Worm (Caenorhabditis elegans) whole organism, early embryonic: ENCODE data around the gene W03A5.6.

Source experiments
- B0310.2 ChIP-seq: sonication (generic microtip); optimal IDR thresholded peaks from 2 replicates; lab custom pipeline; 2016; ENCODE audit warnings: mild to moderate bottlenecking, missing genetic modification characterization, missing compliant biosample characterization
- F13C5.2 ChIP-seq: sonication (generic microtip); optimal IDR thresholded peaks from 2 replicates; lab custom pipeline; 2017; ENCODE audit warnings: mild to moderate bottlenecking, missing genetic modification characterization, inconsistent platforms, missing compliant biosample characterization
- aly-1 ChIP-seq: sonication (generic microtip); optimal IDR thresholded peaks from 2 replicates; lab custom pipeline; 2016; ENCODE audit warnings: missing genetic modification characterization, missing compliant biosample characterization
- ama-1 ChIP-seq: fragments of 150-350 bp; optimal IDR thresholded peaks from 2 replicates; lab custom pipeline; 2014
- ceh-13 ChIP-seq: fragments of 200-800 bp; sonication (Bioruptor generic); optimal IDR thresholded peaks from 2 replicates; lab custom pipeline; 2018; ENCODE audit warnings: mild to moderate bottlenecking, missing genetic modification characterization, missing compliant biosample characterization
- ceh-36 ChIP-seq: sonication (generic microtip); optimal IDR thresholded peaks from 2 replicates; lab custom pipeline; 2016; ENCODE audit warnings: missing genetic modification characterization, inconsistent platforms, missing compliant biosample characterization
- flt-1 ChIP-seq: fragments of 200-800 bp; sonication (Bioruptor generic); IDR thresholded peaks from 2 replicates; pipeline ENCODE4 v1.3.6; 2022; ENCODE audit warnings: missing genetic modification characterization, missing compliant biosample characterization
- hmbx-1 ChIP-seq: sonication (generic microtip); optimal IDR thresholded peaks from 2 replicates; lab custom pipeline; 2016; ENCODE audit warnings: mild to moderate bottlenecking, missing genetic modification characterization, missing compliant biosample characterization
- pes-1 ChIP-seq: fragments of 200-800 bp; sonication (Bioruptor generic); IDR thresholded peaks from 2 replicates; pipeline ENCODE4 v1.3.6; 2022; ENCODE audit warnings: missing genetic modification reagents, missing genetic modification characterization, missing compliant biosample characterization
- scrt-1 ChIP-seq: fragments of 200-800 bp; sonication (Bioruptor generic); IDR thresholded peaks from 2 replicates; pipeline ENCODE4 v1.3.6; 2022; ENCODE audit warnings: missing genetic modification characterization, missing compliant biosample characterization
- sea-1 ChIP-seq: fragments of 200-800 bp; sonication (Bioruptor generic); conservative IDR thresholded peaks from 2 replicates; pipeline ENCODE4 v1.3.6; 2022; ENCODE audit warnings: missing genetic modification characterization, missing compliant biosample characterization
- tbx-11 ChIP-seq: fragments of 200-800 bp; sonication (Bioruptor generic); IDR thresholded peaks from 2 replicates; pipeline ENCODE4 v1.3.6; 2022; ENCODE audit warnings: missing genetic modification characterization, missing compliant biosample characterization
- tbx-37 ChIP-seq: fragments of 200-800 bp; sonication (Bioruptor generic); conservative IDR thresholded peaks from 2 replicates; pipeline ENCODE4 v1.3.6; 2022; ENCODE audit warnings: missing genetic modification reagents, missing genetic modification characterization, missing compliant biosample characterization
- tra-4 ChIP-seq: sonication (generic microtip); optimal IDR thresholded peaks from 2 replicates; lab custom pipeline; 2017; ENCODE audit warnings: missing genetic modification characterization, missing compliant biosample characterization

- no peak for TF ChIP-seq ceh-13 (GFP tag; lab: Kevin White, UChicago)
- no peak for TF ChIP-seq flt-1
- TF ChIP-seq tra-4 (tag; lab: Kevin White, UChicago) = no peak
- no peak for TF ChIP-seq ama-1
- TF ChIP-seq ceh-36 (tag; lab: Kevin White, UChicago) = no peak
- TF ChIP-seq aly-1 = no peak
- no peak for TF ChIP-seq tbx-11 (GFP tag; lab: Robert Waterston, UW)
- no peak for TF ChIP-seq sea-1 (GFP tag; lab: Robert Waterston, UW)
- TF ChIP-seq F13C5.2 (tag; lab: Kevin White, UChicago) = no peak
- no peak for TF ChIP-seq B0310.2 (tag; lab: Kevin White, UChicago)
- no peak for TF ChIP-seq hmbx-1 (tag; lab: Kevin White, UChicago)
- TF ChIP-seq tbx-37 (GFP tag; lab: Robert Waterston, UW) = no peak
- no peak for TF ChIP-seq scrt-1
- no peak for TF ChIP-seq pes-1 (GFP tag; lab: Robert Waterston, UW)
Observed at ce11 chrIII:5440540-5440939, at the start of gene W03A5.6.
